Fruit fly (Drosophila melanogaster) whole organism, pupa: ENCODE data around the gene CG32022.

ENCODE experiments used
- CG10348 ChIP-seq: fragments of 200-800 bp; sonication (Bioruptor generic); IDR thresholded peaks from 2 replicates; pipeline ENCODE4 v1.3.6; 2022; ENCODE audit warnings: missing biosample characterization, missing genetic modification characterization
- CG12605 ChIP-seq: fragments of 200-800 bp; sonication (Bioruptor generic); IDR thresholded peaks from 2 replicates; pipeline ENCODE4 v1.3.6; 2022; ENCODE audit warnings: missing biosample characterization, missing genetic modification characterization
- CG13204 ChIP-seq: fragments of 200-800 bp; sonication (Bioruptor generic); optimal IDR thresholded peaks from 2 replicates; lab custom pipeline; 2018; ENCODE audit warnings: missing biosample characterization, mild to moderate bottlenecking, missing genetic modification characterization, moderate library complexity
- CG14655 ChIP-seq: fragments of 200-800 bp; sonication (Bioruptor generic); optimal IDR thresholded peaks from 3 replicates; lab custom pipeline; 2017; ENCODE audit warnings: mild to moderate bottlenecking, missing biosample characterization, missing genetic modification reagents, missing genetic modification characterization
- CG15710 ChIP-seq: fragments of 200-800 bp; sonication (Bioruptor generic); optimal IDR thresholded peaks from 2 replicates; lab custom pipeline; 2018; ENCODE audit warnings: missing biosample characterization, mild to moderate bottlenecking, missing genetic modification characterization, moderate library complexity
- CG17806 ChIP-seq: fragments of 200-800 bp; sonication (Bioruptor generic); optimal IDR thresholded peaks from 2 replicates; lab custom pipeline; 2018; ENCODE audit warnings: missing biosample characterization, mild to moderate bottlenecking, missing genetic modification characterization, moderate library complexity
- CG32121 ChIP-seq: fragments of 200-800 bp; sonication (Bioruptor generic); IDR thresholded peaks from 2 replicates; pipeline ENCODE4 v1.3.6; 2022; ENCODE audit warnings: missing biosample characterization, missing genetic modification characterization
- CG34367 ChIP-seq: fragments of 200-800 bp; sonication (Bioruptor generic); optimal IDR thresholded peaks from 2 replicates; lab custom pipeline; 2018; ENCODE audit warnings: missing biosample characterization, mild to moderate bottlenecking, missing genetic modification characterization
- CG4496 ChIP-seq: fragments of 200-800 bp; sonication (Bioruptor generic); IDR thresholded peaks from 3 replicates; pipeline ENCODE4 v1.3.6; 2022; ENCODE audit warnings: missing biosample characterization, missing genetic modification characterization
- CG8159 ChIP-seq: fragments of 200-800 bp; sonication (Bioruptor generic); optimal IDR thresholded peaks from 3 replicates; lab custom pipeline; 2018; ENCODE audit warnings: missing biosample characterization, mild to moderate bottlenecking, missing genetic modification characterization, moderate library complexity
- CG8301 ChIP-seq: fragments of 200-800 bp; sonication (Bioruptor generic); optimal IDR thresholded peaks from 2 replicates; lab custom pipeline; 2018; ENCODE audit warnings: missing biosample characterization, mild to moderate bottlenecking, missing genetic modification characterization
- CG9948 ChIP-seq: fragments of 200-800 bp; sonication (Bioruptor generic); optimal IDR thresholded peaks from 2 replicates; lab custom pipeline; 2018; ENCODE audit warnings: missing biosample characterization, mild to moderate bottlenecking, missing genetic modification characterization, moderate library complexity
- D1 ChIP-seq: fragments of 200-800 bp; sonication (Bioruptor generic); optimal IDR thresholded peaks from 2 replicates; lab custom pipeline; 2018; ENCODE audit warnings: missing biosample characterization, mild to moderate bottlenecking, missing genetic modification characterization, moderate library complexity
- EcR ChIP-seq: fragments of 200-800 bp; sonication (Bioruptor generic); optimal IDR thresholded peaks from 3 replicates; lab custom pipeline; 2019; ENCODE audit warnings: missing biosample characterization, missing genetic modification characterization, mild to moderate bottlenecking, moderate library complexity, missing genetic modification reagents
- Ets98B ChIP-seq: fragments of 200-800 bp; sonication (Bioruptor generic); IDR thresholded peaks from 2 replicates; pipeline ENCODE4 v1.3.6; 2022; ENCODE audit warnings: missing biosample characterization, missing genetic modification characterization
- Pif1A ChIP-seq: fragments of 200-800 bp; sonication (Bioruptor generic); optimal IDR thresholded peaks from 3 replicates; lab custom pipeline; 2016; ENCODE audit warnings: missing biosample characterization, missing genetic modification characterization
- Pif1B ChIP-seq: fragments of 200-800 bp; sonication (Bioruptor generic); optimal IDR thresholded peaks from 3 replicates; lab custom pipeline; 2016; ENCODE audit warnings: missing biosample characterization, missing genetic modification characterization
- Snoo ChIP-seq: fragments of 200-800 bp; sonication (Bioruptor generic); optimal IDR thresholded peaks from 3 replicates; lab custom pipeline; 2017; ENCODE audit warnings: missing biosample characterization, mild to moderate bottlenecking, missing genetic modification characterization, inconsistent platforms
- fd96Ca ChIP-seq: fragments of 200-800 bp; sonication (Bioruptor generic); IDR thresholded peaks from 3 replicates; pipeline ENCODE4 v1.3.6; 2022; ENCODE audit warnings: missing biosample characterization, missing genetic modification characterization
- gl ChIP-seq: fragments of 200-800 bp; sonication (Bioruptor generic); optimal IDR thresholded peaks from 2 replicates; lab custom pipeline; 2018; ENCODE audit warnings: missing biosample characterization, mild to moderate bottlenecking, missing genetic modification characterization
- rn ChIP-seq: fragments of 200-800 bp; sonication (Bioruptor generic); IDR thresholded peaks from 2 replicates; pipeline ENCODE4 v1.3.6; 2022; ENCODE audit warnings: missing biosample characterization, missing genetic modification characterization

CG32022 gene

dm6 chr3L:8718602-8719001 lies 2.5 kb downstream of the CG32022 start:
- TF ChIP-seq D1 (tag; lab: Kevin White, UChicago) (peak; percentile 90), CG32121 (GFP tag; lab: Robert Waterston, UW) (no peak)
- TF ChIP-seq, all 21 proteins: peak for 1

dm6 chr3L:8716013-8716412 lies 5.1 kb downstream of the CG32022 start:
- TF ChIP-seq gl (tag; lab: Kevin White, UChicago) (no peak), CG15710 (tag; lab: Kevin White, UChicago) (peak; percentile 19), CG9948 (peak; percentile 32), CG17806 (tag; lab: Kevin White, UChicago) (peak; percentile 33), CG8159 (tag; lab: Kevin White, UChicago) (peak; percentile 46), CG12605 (GFP tag; lab: Robert Waterston, UW) (no peak), Pif1A (GFP tag; lab: Kevin White, UChicago) (peak; percentile 31), Snoo (tag; lab: Kevin White, UChicago) (peak; percentile 1), CG10348 (GFP tag; lab: Robert Waterston, UW) (no peak), CG14655 (GFP tag; lab: Kevin White, UChicago) (peak; percentile 54), rn (no peak), CG8301 (peak; percentile 17), EcR (GFP tag; lab: Kevin White, UChicago) (no peak), CG34367 (peak; percentile 4)

- no peak for TF ChIP-seq CG8301
- no peak for TF ChIP-seq CG12605 (GFP tag; lab: Robert Waterston, UW)
- TF ChIP-seq CG34367: peak; percentile 8
- TF ChIP-seq CG13204 (GFP tag; lab: Kevin White, UChicago): no peak
- TF ChIP-seq CG8159 (tag; lab: Kevin White, UChicago): peak; percentile 56
- TF ChIP-seq rn: no peak
- TF ChIP-seq CG17806 (tag; lab: Kevin White, UChicago): peak; percentile 28
- TF ChIP-seq CG9948: peak; percentile 29
- peak; percentile 11 for TF ChIP-seq CG14655 (GFP tag; lab: Kevin White, UChicago)
- peak; percentile 55 for TF ChIP-seq CG15710 (tag; lab: Kevin White, UChicago)
Observed at dm6 chr3L:8712913-8713312, 8.2 kb downstream of the CG32022 start.

dm6 chr3L:8708856-8709255 lies 12.2 kb downstream of the CG32022 start:
- TF ChIP-seq CG8301 (no peak), CG4496 (GFP tag; lab: Robert Waterston, UW) (no peak), CG9948 (no peak), CG12605 (GFP tag; lab: Robert Waterston, UW) (no peak), Pif1A (GFP tag; lab: Kevin White, UChicago) (no peak), D1 (tag; lab: Kevin White, UChicago) (no peak), CG14655 (GFP tag; lab: Kevin White, UChicago) (no peak)

- TF ChIP-seq gl (tag; lab: Kevin White, UChicago): no peak
- peak; percentile 16 for TF ChIP-seq CG9948
- no peak for TF ChIP-seq CG32121 (GFP tag; lab: Robert Waterston, UW)
- peak; percentile 15 for TF ChIP-seq Snoo (tag; lab: Kevin White, UChicago)
- TF ChIP-seq EcR (GFP tag; lab: Kevin White, UChicago): no peak
- no peak for TF ChIP-seq Pif1A (GFP tag; lab: Kevin White, UChicago)
- no peak for TF ChIP-seq CG13204 (GFP tag; lab: Kevin White, UChicago)
- 0 out of 3 replicates have a peak, but pooled peaks have one; percentile 36 for TF ChIP-seq fd96Ca (GFP tag; lab: Robert Waterston, UW)
- TF ChIP-seq Ets98B (GFP tag; lab: Robert Waterston, UW): no peak
- peak; percentile 29 for TF ChIP-seq CG15710 (tag; lab: Kevin White, UChicago)
- no peak for TF ChIP-seq CG10348 (GFP tag; lab: Robert Waterston, UW)
- no peak for TF ChIP-seq CG4496 (GFP tag; lab: Robert Waterston, UW)
- peak; percentile 4 for TF ChIP-seq Pif1B (GFP tag; lab: Kevin White, UChicago)
- no peak for TF ChIP-seq CG8301
- TF ChIP-seq CG34367: no peak
- TF ChIP-seq CG12605 (GFP tag; lab: Robert Waterston, UW): no peak
- TF ChIP-seq CG17806 (tag; lab: Kevin White, UChicago): peak; percentile 20
- peak; percentile 13 for TF ChIP-seq CG14655 (GFP tag; lab: Kevin White, UChicago)
- no peak for TF ChIP-seq D1 (tag; lab: Kevin White, UChicago)
- TF ChIP-seq rn: no peak
- TF ChIP-seq CG8159 (tag; lab: Kevin White, UChicago): peak; percentile 18
Observed at dm6 chr3L:8707821-8708220, 13.3 kb downstream of the CG32022 start.

dm6 chr3L:8707075-8707474 lies 14.0 kb downstream of the CG32022 start:
- TF ChIP-seq CG4496 (GFP tag; lab: Robert Waterston, UW) (no peak), Snoo (tag; lab: Kevin White, UChicago) (no peak), Pif1A (GFP tag; lab: Kevin White, UChicago) (no peak), CG13204 (GFP tag; lab: Kevin White, UChicago) (no peak), CG34367 (no peak), CG10348 (GFP tag; lab: Robert Waterston, UW) (no peak), Ets98B (GFP tag; lab: Robert Waterston, UW) (no peak), CG9948 (no peak), CG15710 (tag; lab: Kevin White, UChicago) (no peak), CG32121 (GFP tag; lab: Robert Waterston, UW) (no peak), CG8159 (tag; lab: Kevin White, UChicago) (no peak), fd96Ca (GFP tag; lab: Robert Waterston, UW) (no peak), CG12605 (GFP tag; lab: Robert Waterston, UW) (no peak), EcR (GFP tag; lab: Kevin White, UChicago) (no peak)
